Fruit fly (Drosophila melanogaster) whole organism, wandering third instar larva: Measurements from ENCODE around the gene CG17472.

ENCODE experiments used
- Abd-B ChIP-seq: fragments of >200 bp; optimal IDR thresholded peaks from 2 replicates; lab custom pipeline; 2017; ENCODE audit warnings: missing biosample characterization, missing genetic modification characterization
- CG32264 ChIP-seq: fragments of 200-800 bp; sonication (Bioruptor generic); optimal IDR thresholded peaks from 2 replicates; lab custom pipeline; 2016; ENCODE audit warnings: missing biosample characterization, missing genetic modification characterization
- CG9705 ChIP-seq: fragments of 200-800 bp; sonication (Bioruptor generic); optimal IDR thresholded peaks from 2 replicates; lab custom pipeline; 2018; ENCODE audit warnings: missing biosample characterization, mild to moderate bottlenecking, missing genetic modification characterization
- CrebA ChIP-seq: fragments of 200-800 bp; sonication (Bioruptor generic); optimal IDR thresholded peaks from 2 replicates; lab custom pipeline; 2016; ENCODE audit warnings: missing biosample characterization, mild to moderate bottlenecking, missing genetic modification characterization, borderline replicate concordance
- Dfd ChIP-seq: fragments of >200 bp; optimal IDR thresholded peaks from 2 replicates; lab custom pipeline; 2017; ENCODE audit warnings: missing biosample characterization, missing genetic modification characterization
- GATAd ChIP-seq: sonication (Bioruptor generic); optimal IDR thresholded peaks from 2 replicates; lab custom pipeline; 2016; ENCODE audit warnings: missing biosample characterization, missing genetic modification characterization
- HLH106 ChIP-seq: fragments of 200-800 bp; optimal IDR thresholded peaks from 3 replicates; lab custom pipeline; 2019; ENCODE audit warnings: missing biosample characterization, mild to moderate bottlenecking, missing genetic modification characterization, moderate library complexity
- Hnf4 ChIP-seq: fragments of 200-800 bp; sonication (Bioruptor generic); optimal IDR thresholded peaks from 2 replicates; lab custom pipeline; 2016; ENCODE audit warnings: missing biosample characterization, mild to moderate bottlenecking, missing genetic modification characterization
- Hr78 ChIP-seq: fragments of >200 bp; optimal IDR thresholded peaks from 2 replicates; lab custom pipeline; 2017; ENCODE audit warnings: missing biosample characterization, missing genetic modification characterization
- Hr83 ChIP-seq: fragments of 200-300 bp; sonication (Bioruptor generic); optimal IDR thresholded peaks from 2 replicates; lab custom pipeline; 2016; ENCODE audit warnings: missing biosample characterization, mild to moderate bottlenecking, missing genetic modification characterization, moderate library complexity; ENCODE audit not compliant: poor library complexity, severe bottlenecking
- Jra ChIP-seq: sonication (Bioruptor generic); optimal IDR thresholded peaks from 2 replicates; lab custom pipeline; 2016; ENCODE audit warnings: missing biosample characterization, missing genetic modification characterization
- Mio ChIP-seq: sonication (Bioruptor generic); optimal IDR thresholded peaks from 2 replicates; lab custom pipeline; 2016; ENCODE audit warnings: missing biosample characterization, missing genetic modification characterization
- Myc ChIP-seq: fragments of >200 bp; optimal IDR thresholded peaks from 2 replicates; lab custom pipeline; 2017
- N ChIP-seq: fragments of >200 bp; optimal IDR thresholded peaks from 2 replicates; lab custom pipeline; 2018; ENCODE audit warnings: missing biosample characterization, missing external identifiers, missing genetic modification characterization
- OdsH ChIP-seq: fragments of 200-800 bp; sonication (Bioruptor generic); optimal IDR thresholded peaks from 2 replicates; lab custom pipeline; 2016; ENCODE audit warnings: missing biosample characterization, mild to moderate bottlenecking, missing genetic modification characterization
- Rel ChIP-seq, 2 experiments: fragments of 200-800 bp; sonication (Bioruptor generic) in 1 of 2; optimal IDR thresholded peaks; 2 replicates in 1 of 2; 3 replicates in 1 of 2; lab custom pipeline; 2016 to 2019; ENCODE audit warnings: mild to moderate bottlenecking in 2 of 2, missing biosample characterization in 2 of 2, missing genetic modification characterization in 2 of 2, moderate library complexity in 1 of 2
- Sp1 ChIP-seq: fragments of 200-800 bp; sonication (Bioruptor generic); optimal IDR thresholded peaks from 3 replicates; lab custom pipeline; 2019; ENCODE audit warnings: missing biosample characterization, mild to moderate bottlenecking, missing genetic modification characterization, moderate library complexity
- Vsx2 ChIP-seq: fragments of 200-300, 225-300 bp; sonication (Bioruptor generic); optimal IDR thresholded peaks from 2 replicates; lab custom pipeline; 2018; ENCODE audit warnings: missing biosample characterization, missing genetic modification characterization; ENCODE audit not compliant: partially characterized antibody
- br ChIP-seq: fragments of 200-800 bp; sonication (Bioruptor generic); optimal IDR thresholded peaks from 2 replicates; lab custom pipeline; 2016; ENCODE audit warnings: missing biosample characterization, missing genetic modification characterization
- brk ChIP-seq: fragments of 200-800 bp; sonication (Bioruptor generic); optimal IDR thresholded peaks from 2 replicates; lab custom pipeline; 2016; ENCODE audit warnings: missing biosample characterization, mild to moderate bottlenecking, missing genetic modification characterization
- dl ChIP-seq, 2 experiments: fragments of 175-275, 200-275 bp in 1 of 2; fragments of 200-275 bp in 1 of 2; sonication (Bioruptor generic); optimal IDR thresholded peaks; lab custom pipeline; 2018; ENCODE audit warnings: mild to moderate bottlenecking in 2 of 2, missing biosample characterization in 2 of 2, missing genetic modification characterization in 2 of 2, moderate library complexity in 2 of 2; ENCODE audit not compliant: partially characterized antibody in 2 of 2, insufficient read depth in 1 of 2
- dmrt93B ChIP-seq: fragments of 200-800 bp; sonication (Bioruptor generic); optimal IDR thresholded peaks from 2 replicates; lab custom pipeline; 2018; ENCODE audit warnings: missing biosample characterization, mild to moderate bottlenecking, missing genetic modification characterization
- dsf ChIP-seq: sonication (Bioruptor generic); optimal IDR thresholded peaks from 2 replicates; lab custom pipeline; 2016; ENCODE audit warnings: missing biosample characterization, missing genetic modification characterization, borderline replicate concordance
- ey ChIP-seq: fragments of 200-800 bp; sonication (Bioruptor generic); optimal IDR thresholded peaks from 2 replicates; lab custom pipeline; 2016; ENCODE audit warnings: missing biosample characterization, missing genetic modification characterization
- foxo ChIP-seq, 2 experiments: fragments of 200-800 bp; sonication (Bioruptor generic); optimal IDR thresholded peaks; 2 replicates in 1 of 2; 3 replicates in 1 of 2; lab custom pipeline; 2016 to 2017; ENCODE audit warnings: missing biosample characterization in 2 of 2, missing genetic modification characterization in 2 of 2
- fru ChIP-seq: fragments of 200-800 bp; sonication (Bioruptor generic); optimal IDR thresholded peaks from 3 replicates; lab custom pipeline; 2016; ENCODE audit warnings: missing biosample characterization, mild to moderate bottlenecking, missing genetic modification characterization
- h ChIP-seq: fragments of 200-800 bp; sonication (Bioruptor generic); optimal IDR thresholded peaks from 3 replicates; lab custom pipeline; 2016; ENCODE audit warnings: missing biosample characterization, mild to moderate bottlenecking, missing genetic modification characterization
- jim ChIP-seq: fragments of 175-275, 200-325 bp; sonication (Bioruptor generic); optimal IDR thresholded peaks from 2 replicates; lab custom pipeline; 2016; ENCODE audit warnings: missing biosample characterization, mild to moderate bottlenecking, missing genetic modification characterization
- lola ChIP-seq: fragments of >200 bp; optimal IDR thresholded peaks from 2 replicates; lab custom pipeline; 2017; ENCODE audit warnings: missing biosample characterization, missing genetic modification characterization
- pan ChIP-seq: fragments of >200 bp; optimal IDR thresholded peaks from 2 replicates; lab custom pipeline; 2017
- psq ChIP-seq: fragments of 200-800 bp; sonication (Bioruptor generic); optimal IDR thresholded peaks from 3 replicates; lab custom pipeline; 2017; ENCODE audit warnings: missing biosample characterization, mild to moderate bottlenecking, missing genetic modification characterization, moderate library complexity
- rgr ChIP-seq: fragments of 200-800 bp; sonication (Bioruptor generic); optimal IDR thresholded peaks from 3 replicates; lab custom pipeline; 2016; ENCODE audit warnings: missing biosample characterization, mild to moderate bottlenecking, missing genetic modification characterization
- sage ChIP-seq: fragments of 200-800 bp; sonication (Bioruptor generic); optimal IDR thresholded peaks from 2 replicates; lab custom pipeline; 2016; ENCODE audit warnings: missing biosample characterization, mild to moderate bottlenecking, missing genetic modification characterization
- sv ChIP-seq: fragments of 200-800 bp; sonication (Bioruptor generic); optimal IDR thresholded peaks from 3 replicates; lab custom pipeline; 2016; ENCODE audit warnings: missing biosample characterization, missing genetic modification characterization
- usp ChIP-seq: fragments of >200 bp; optimal IDR thresholded peaks from 2 replicates; lab custom pipeline; 2017; ENCODE audit warnings: missing biosample characterization, missing genetic modification characterization
- woc ChIP-seq: sonication (Bioruptor generic); optimal IDR thresholded peaks from 2 replicates; lab custom pipeline; 2016; ENCODE audit warnings: missing biosample characterization, mild to moderate bottlenecking, missing genetic modification characterization

CG17472 gene

DNA sequence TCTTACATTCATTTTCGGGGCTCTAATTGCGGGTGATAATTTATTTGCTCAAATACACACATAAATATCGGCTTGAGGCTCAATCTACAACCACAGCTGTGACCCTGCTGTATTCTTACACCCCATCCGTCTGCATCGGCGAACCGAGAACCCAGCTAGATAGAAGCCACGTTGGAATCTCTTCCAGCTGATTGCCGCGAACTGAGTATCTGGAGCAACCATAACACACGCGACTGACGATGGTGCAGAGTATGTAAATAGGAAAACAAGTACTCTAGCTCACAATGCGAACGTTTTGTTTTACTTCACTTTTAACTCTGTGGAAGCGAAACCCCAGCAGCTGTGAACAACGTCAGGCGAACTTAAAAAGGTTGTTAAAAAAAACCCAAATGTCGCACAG, 30.1 kb downstream of the CG17472 start:
- TF ChIP-seq Hr83 (GFP tag; lab: Kevin White, UChicago): no peak
- no peak for TF ChIP-seq rgr
- no peak for TF ChIP-seq jim (GFP tag; lab: Kevin White, UChicago)
- TF ChIP-seq psq (GFP tag; lab: Kevin White, UChicago): no peak
- TF ChIP-seq Mio (GFP tag; lab: Kevin White, UChicago): no peak
- no peak for TF ChIP-seq Abd-B
- TF ChIP-seq usp (GFP tag; lab: Kevin White, UChicago): no peak
- TF ChIP-seq pan (lab: Kevin White, UChicago): no peak
- no peak for TF ChIP-seq HLH106
- no peak for TF ChIP-seq N (GFP tag; lab: Kevin White, UChicago)
- TF ChIP-seq ey: no peak
- TF ChIP-seq woc: no peak
- no peak for TF ChIP-seq dmrt93B (GFP tag; lab: Kevin White, UChicago)
- TF ChIP-seq CG32264: no peak

DNA sequence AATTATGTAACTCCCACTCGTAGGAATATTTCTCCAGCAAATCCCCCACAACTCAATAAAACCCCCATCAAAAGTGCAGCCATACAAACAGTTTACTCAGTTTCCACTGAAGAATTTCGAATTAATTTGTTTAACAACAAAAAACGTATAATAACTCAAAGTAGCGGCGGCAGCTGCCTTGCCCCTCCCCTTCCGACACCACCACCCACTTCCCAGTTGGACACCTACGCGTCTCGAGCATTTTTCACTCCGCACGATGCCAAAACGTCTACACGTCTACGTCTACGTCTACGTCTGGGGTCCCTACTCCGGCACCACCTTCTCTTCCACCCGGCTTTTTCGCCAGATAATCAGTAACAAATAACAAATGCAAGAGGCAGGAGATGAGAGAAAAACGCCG, 36.9 kb downstream of the CG17472 start:
- TF ChIP-seq woc: no peak
- TF ChIP-seq N (GFP tag; lab: Kevin White, UChicago): no peak
- TF ChIP-seq sv (GFP tag; lab: Kevin White, UChicago): no peak
- no peak for TF ChIP-seq Abd-B
- no peak for TF ChIP-seq usp (GFP tag; lab: Kevin White, UChicago)
- TF ChIP-seq, all 38 proteins: peak for 0

DNA sequence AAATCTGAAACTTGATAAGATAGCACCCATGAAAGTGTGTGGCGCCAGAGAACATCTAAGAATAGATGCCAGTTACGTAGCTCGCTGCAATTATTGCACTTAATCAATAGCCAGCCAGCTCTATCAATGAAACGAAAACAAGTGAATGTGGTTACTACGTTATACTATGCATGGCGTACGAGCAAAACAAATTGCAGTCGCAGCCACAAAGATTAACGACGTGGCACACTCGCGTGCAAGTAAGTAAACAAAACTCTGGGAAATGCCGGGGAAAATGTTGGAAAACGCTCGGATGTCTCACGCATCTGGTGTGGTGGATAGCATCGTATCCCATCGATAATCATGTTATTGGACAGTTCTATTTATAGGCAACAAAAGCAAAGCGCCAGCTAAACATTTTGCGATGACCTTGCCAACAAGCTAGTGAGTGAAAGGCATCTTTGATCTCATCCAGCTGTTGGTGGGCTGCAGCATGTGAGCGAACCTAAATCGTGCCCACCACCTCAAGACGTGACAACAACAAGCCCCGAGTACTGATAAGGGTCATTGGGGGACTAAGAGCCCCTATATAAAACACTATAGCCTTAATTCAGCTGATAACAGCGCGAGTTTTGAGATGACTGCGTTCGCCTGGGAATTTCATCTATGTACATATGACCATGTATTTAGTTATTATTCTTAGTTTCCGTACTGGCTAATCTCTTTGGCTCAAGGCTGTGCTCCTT, 39.6 kb downstream of the CG17472 start:
- no peak for TF ChIP-seq OdsH
- TF ChIP-seq pan (lab: Kevin White, UChicago): no peak
- no peak for TF ChIP-seq CG9705
- no peak for TF ChIP-seq foxo (GFP tag; optimal IDR thresholded peaks at IDR 0.05; lab: Kevin White, UChicago)
- no peak for TF ChIP-seq Jra (GFP tag; lab: Kevin White, UChicago)
- TF ChIP-seq dmrt93B (GFP tag; lab: Kevin White, UChicago): no peak
- TF ChIP-seq psq (GFP tag; lab: Kevin White, UChicago): no peak
- no peak for TF ChIP-seq h
- TF ChIP-seq usp (GFP tag; lab: Kevin White, UChicago): no peak
- no peak for TF ChIP-seq CG32264
- no peak for TF ChIP-seq N (GFP tag; lab: Kevin White, UChicago)
- no peak for TF ChIP-seq woc
- TF ChIP-seq Dfd (GFP tag; lab: Kevin White, UChicago): no peak
- TF ChIP-seq HLH106: no peak
- no peak for TF ChIP-seq sv (GFP tag; lab: Kevin White, UChicago)

DNA sequence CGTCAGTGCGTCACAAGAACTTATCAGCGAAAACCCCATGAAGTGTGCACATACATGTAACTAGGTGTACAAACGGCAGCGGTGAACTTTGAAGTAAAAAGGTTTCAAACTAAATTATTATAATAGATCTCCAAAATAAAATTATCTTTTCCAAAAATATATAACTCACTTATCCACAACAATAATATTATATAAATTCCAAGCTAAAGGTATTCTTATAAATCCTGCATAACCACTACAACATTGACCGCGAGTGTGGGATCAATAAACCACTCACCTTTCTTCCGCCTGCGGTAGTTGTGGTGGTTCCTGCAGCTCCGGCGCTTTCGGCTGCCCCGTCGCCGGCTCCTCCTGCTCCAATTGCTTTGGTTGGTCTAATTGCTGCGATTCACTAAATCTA, 40.4 kb downstream of the CG17472 start:
- TF ChIP-seq Abd-B (no peak), OdsH (no peak), CG9705 (no peak), sv (GFP tag; lab: Kevin White, UChicago) (no peak), ey (no peak), Vsx2 (GFP tag; lab: Kevin White, UChicago) (no peak), h (no peak)

DNA sequence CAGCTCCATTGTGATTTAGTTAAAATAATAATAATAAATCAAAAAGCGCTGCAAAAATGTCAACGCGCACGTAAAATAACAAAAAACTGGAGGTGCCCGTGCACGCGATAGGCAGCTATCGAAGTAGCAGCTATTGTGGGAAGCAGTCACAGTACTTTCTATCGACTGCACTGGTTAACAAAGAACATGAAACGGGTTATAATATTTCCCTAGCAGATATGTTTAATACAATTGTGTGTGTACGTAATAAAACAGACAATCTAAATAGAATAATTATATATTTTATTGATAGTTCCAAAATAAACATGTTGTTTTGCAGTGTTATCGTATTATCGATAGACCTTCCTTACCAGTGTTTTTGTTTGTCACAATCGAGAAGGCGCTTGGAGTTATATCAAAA, 41.6 kb downstream of the CG17472 start, which contains the start of the genes CG31678 and IKKepsilon:
TSS of gene CG31678 (minus strand) at position 67 of the 400 bp plus-strand sequence.
TSS of gene IKKepsilon (plus strand) at position 171 of the 400 bp plus-strand sequence.
- TF ChIP-seq CG32264 (no peak), HLH106 (peak; percentile 46), psq (GFP tag; lab: Kevin White, UChicago) (peak; percentile 38), GATAd (peak; percentile 18), Jra (GFP tag; lab: Kevin White, UChicago) (no peak), sv (GFP tag; lab: Kevin White, UChicago) (peak; percentile 48), rgr (peak; percentile 74), Rel (GFP tag; optimal IDR thresholded peaks at IDR 0.05; lab: Kevin White, UChicago) (no peak), Rel (tag; optimal IDR thresholded peaks at IDR 0.05; lab: Kevin White, UChicago) (no peak), brk (GFP tag; lab: Kevin White, UChicago) (no peak), OdsH (peak; percentile 36), dl (GFP tag; optimal IDR thresholded peaks at IDR 0.05; lab: Kevin White, UChicago; ENCODE audit: insufficient read depth in 1 of 2, partially characterized antibody in 2 of 2) (no peak), fru (GFP tag; lab: Kevin White, UChicago) (peak; percentile 33), h (peak; percentile 65), Mio (GFP tag; lab: Kevin White, UChicago) (no peak), woc (no peak), dsf (no peak), foxo (GFP tag; optimal IDR thresholded peaks at IDR 0.05; lab: Kevin White, UChicago) (peak in 1 of 2 experiments; percentile 57), Hr83 (GFP tag; lab: Kevin White, UChicago) (peak; percentile 25), CrebA (GFP tag; lab: Kevin White, UChicago) (no peak), Dfd (GFP tag; lab: Kevin White, UChicago) (no peak), ey (peak; percentile 35), Myc (lab: Kevin White, UChicago) (peak; percentile 50), Vsx2 (GFP tag; lab: Kevin White, UChicago) (no peak), jim (GFP tag; lab: Kevin White, UChicago) (no peak), Sp1 (GFP tag; lab: Kevin White, UChicago) (peak; percentile 29), sage (GFP tag; lab: Kevin White, UChicago) (no peak), br (GFP tag; lab: Kevin White, UChicago) (peak; percentile 8), Hnf4 (peak; percentile 69), dmrt93B (GFP tag; lab: Kevin White, UChicago) (no peak), pan (lab: Kevin White, UChicago) (no peak), Hr78 (GFP tag; lab: Kevin White, UChicago) (no peak), lola (GFP tag; lab: Kevin White, UChicago) (no peak), usp (GFP tag; lab: Kevin White, UChicago) (no peak)
